Worm (Caenorhabditis elegans) whole organism, L3 larva: ENCODE measurements around the gene nhr-214.
A peak's percentile ranks its signal among the peaks of the same experiment; 100 is the strongest.

ENCODE experiments used
- R02D3.7 ChIP-seq: fragments of 150-350 bp; optimal IDR thresholded peaks from 2 replicates; lab custom pipeline; 2014; ENCODE audit warnings: missing biosample characterization, missing genetic modification characterization
- ZK546.5 ChIP-seq: sonication (generic microtip); optimal IDR thresholded peaks from 2 replicates; lab custom pipeline; 2017; ENCODE audit warnings: missing biosample characterization, missing genetic modification characterization
- aly-2 ChIP-seq: fragments of 150-350 bp; optimal IDR thresholded peaks from 2 replicates; lab custom pipeline; 2014; ENCODE audit warnings: missing biosample characterization, missing genetic modification characterization
- ama-1 ChIP-seq: fragments of 150-350 bp; optimal IDR thresholded peaks from 2 replicates; lab custom pipeline; 2018
- ceh-16 ChIP-seq: sonication (generic microtip); optimal IDR thresholded peaks from 2 replicates; lab custom pipeline; 2017; ENCODE audit warnings: missing biosample characterization, missing genetic modification characterization
- ceh-28 ChIP-seq: fragments of 150-350 bp; optimal IDR thresholded peaks from 2 replicates; lab custom pipeline; 2014; ENCODE audit warnings: missing biosample characterization, missing genetic modification reagents, missing genetic modification characterization
- ceh-82 ChIP-seq: fragments of 150-350 bp; optimal IDR thresholded peaks from 2 replicates; lab custom pipeline; 2014; ENCODE audit warnings: missing biosample characterization, missing genetic modification characterization
- ceh-9 ChIP-seq: sonication (generic microtip); optimal IDR thresholded peaks from 2 replicates; lab custom pipeline; 2018; ENCODE audit warnings: missing biosample characterization, missing genetic modification characterization
- daf-12 ChIP-seq: fragments of 150-350 bp; optimal IDR thresholded peaks from 2 replicates; lab custom pipeline; 2014; ENCODE audit warnings: missing biosample characterization, missing genetic modification reagents, missing genetic modification characterization
- egl-27 ChIP-seq: sonication (generic microtip); optimal IDR thresholded peaks from 4 replicates; lab custom pipeline; 2017; ENCODE audit warnings: missing biosample characterization, missing genetic modification reagents, missing genetic modification characterization
- egl-5 ChIP-seq: fragments of 150-350 bp; optimal IDR thresholded peaks from 2 replicates; lab custom pipeline; 2017; ENCODE audit warnings: missing biosample characterization, missing genetic modification reagents, missing genetic modification characterization, inconsistent platforms
- elt-1 ChIP-seq: fragments of 150-350 bp; optimal IDR thresholded peaks from 2 replicates; lab custom pipeline; 2014; ENCODE audit warnings: missing biosample characterization, missing genetic modification characterization
- elt-2 ChIP-seq: sonication (generic microtip); optimal IDR thresholded peaks from 2 replicates; lab custom pipeline; 2016; ENCODE audit warnings: missing genetic modification reagents, mild to moderate bottlenecking, missing genetic modification characterization, missing compliant biosample characterization
- elt-3 ChIP-seq, 3 experiments: fragments of 150-350 bp in 1 of 3; sonication (generic microtip) in 2 of 3; optimal IDR thresholded peaks; 2 replicates in 2 of 3; 4 replicates in 1 of 3; lab custom pipeline; 2014 to 2017; ENCODE audit warnings: missing biosample characterization in 3 of 3, missing genetic modification characterization in 3 of 3
- eor-1 ChIP-seq, 2 experiments: fragments of 150-350 bp; optimal IDR thresholded peaks; 2 replicates each; lab custom pipeline; 2014 to 2018; ENCODE audit warnings: missing biosample characterization in 2 of 2, missing genetic modification characterization in 2 of 2
- fkh-10 ChIP-seq: sonication (generic microtip); optimal IDR thresholded peaks from 2 replicates; lab custom pipeline; 2017; ENCODE audit warnings: missing biosample characterization, missing genetic modification reagents, missing genetic modification characterization
- fkh-2 ChIP-seq: fragments of 150-350 bp; optimal IDR thresholded peaks from 2 replicates; lab custom pipeline; 2014; ENCODE audit warnings: missing biosample characterization, missing genetic modification reagents, missing genetic modification characterization
- fos-1 ChIP-seq: fragments of 150-350 bp; optimal IDR thresholded peaks from 2 replicates; lab custom pipeline; 2014; ENCODE audit warnings: missing biosample characterization, missing genetic modification characterization
- hmg-11 ChIP-seq: sonication (generic microtip); optimal IDR thresholded peaks from 2 replicates; lab custom pipeline; 2016; ENCODE audit warnings: missing genetic modification characterization, missing compliant biosample characterization
- jun-1 ChIP-seq: fragments of 150-350 bp; optimal IDR thresholded peaks from 2 replicates; lab custom pipeline; 2014; ENCODE audit warnings: missing biosample characterization, missing genetic modification reagents, missing genetic modification characterization
- lin-15B ChIP-seq: fragments of 150-350 bp; optimal IDR thresholded peaks from 2 replicates; lab custom pipeline; 2014; ENCODE audit warnings: missing biosample characterization, missing genetic modification characterization
- lin-39 ChIP-seq: fragments of 150-350 bp; optimal IDR thresholded peaks from 2 replicates; lab custom pipeline; 2018; ENCODE audit warnings: missing biosample characterization, missing genetic modification reagents, missing genetic modification characterization
- lsy-12 ChIP-seq: sonication (generic microtip); optimal IDR thresholded peaks from 2 replicates; lab custom pipeline; 2016; ENCODE audit warnings: mild to moderate bottlenecking, missing genetic modification characterization, missing compliant biosample characterization
- mdl-1 ChIP-seq: fragments of 150-350 bp; optimal IDR thresholded peaks from 2 replicates; lab custom pipeline; 2014; ENCODE audit warnings: missing biosample characterization, missing genetic modification characterization
- mml-1 ChIP-seq: fragments of 150-350 bp; sonication (generic microtip); optimal IDR thresholded peaks from 3 replicates; lab custom pipeline; 2014; ENCODE audit warnings: missing biosample characterization, missing genetic modification characterization
- nfya-1 ChIP-seq: sonication (generic microtip); optimal IDR thresholded peaks from 2 replicates; lab custom pipeline; 2017; ENCODE audit warnings: missing genetic modification characterization, mild to moderate bottlenecking, missing compliant biosample characterization, antibody characterized with exemption, moderate library complexity; ENCODE audit not compliant: insufficient read depth
- nhr-11 ChIP-seq: fragments of 150-350 bp; optimal IDR thresholded peaks from 2 replicates; lab custom pipeline; 2014; ENCODE audit warnings: missing biosample characterization, missing genetic modification characterization
- nhr-12 ChIP-seq: fragments of 150-350 bp; optimal IDR thresholded peaks from 2 replicates; lab custom pipeline; 2014; ENCODE audit warnings: missing biosample characterization, missing genetic modification characterization
- nhr-23 ChIP-seq: fragments of 150-350 bp; optimal IDR thresholded peaks from 2 replicates; lab custom pipeline; 2014; ENCODE audit warnings: missing biosample characterization, missing genetic modification reagents, missing genetic modification characterization
- nhr-237 ChIP-seq: fragments of 150-350 bp; optimal IDR thresholded peaks from 2 replicates; lab custom pipeline; 2014; ENCODE audit warnings: missing biosample characterization, missing genetic modification characterization
- nhr-25 ChIP-seq: sonication (generic microtip); optimal IDR thresholded peaks from 2 replicates; lab custom pipeline; 2017; ENCODE audit warnings: missing biosample characterization, missing genetic modification characterization
- nhr-28 ChIP-seq: fragments of 150-350 bp; optimal IDR thresholded peaks from 2 replicates; lab custom pipeline; 2014; ENCODE audit warnings: missing biosample characterization, missing genetic modification characterization
- nhr-43 ChIP-seq: sonication (generic microtip); optimal IDR thresholded peaks from 2 replicates; lab custom pipeline; 2016; ENCODE audit warnings: mild to moderate bottlenecking, missing genetic modification characterization, missing compliant biosample characterization; ENCODE audit not compliant: poor library complexity, severe bottlenecking
- nhr-67 ChIP-seq: fragments of 150-350 bp; optimal IDR thresholded peaks from 2 replicates; lab custom pipeline; 2014; ENCODE audit warnings: missing biosample characterization, missing genetic modification characterization
- nhr-76 ChIP-seq: fragments of 150-350 bp; sonication (generic microtip); optimal IDR thresholded peaks from 5 replicates; lab custom pipeline; 2014; ENCODE audit warnings: missing biosample characterization, missing genetic modification characterization
- nhr-77 ChIP-seq: fragments of 150-350 bp; optimal IDR thresholded peaks from 2 replicates; lab custom pipeline; 2014; ENCODE audit warnings: missing biosample characterization, missing genetic modification characterization
- pha-4 ChIP-seq: fragments of 150-350 bp; optimal IDR thresholded peaks from 2 replicates; lab custom pipeline; 2014; ENCODE audit warnings: missing biosample characterization, missing genetic modification reagents, missing genetic modification characterization
- pqm-1 ChIP-seq: fragments of 150-350 bp; optimal IDR thresholded peaks from 2 replicates; lab custom pipeline; 2017; ENCODE audit warnings: missing biosample characterization, missing genetic modification characterization, inconsistent platforms
- sea-2 ChIP-seq: fragments of 150-350 bp; sonication (generic microtip); optimal IDR thresholded peaks from 4 replicates; lab custom pipeline; 2014; ENCODE audit warnings: missing biosample characterization, missing genetic modification reagents, missing genetic modification characterization
- skn-1 ChIP-seq: fragments of 150-350 bp; optimal IDR thresholded peaks from 2 replicates; lab custom pipeline; 2014; ENCODE audit warnings: missing biosample characterization, missing genetic modification characterization
- snpc-4 ChIP-seq: fragments of 150-350 bp; optimal IDR thresholded peaks from 2 replicates; lab custom pipeline; 2014; ENCODE audit warnings: missing biosample characterization, missing genetic modification characterization
- tbx-2 ChIP-seq: sonication (generic microtip); optimal IDR thresholded peaks from 2 replicates; lab custom pipeline; 2016; ENCODE audit warnings: mild to moderate bottlenecking, missing genetic modification characterization, missing compliant biosample characterization
- unc-39 ChIP-seq: sonication (generic microtip); optimal IDR thresholded peaks from 4 replicates; lab custom pipeline; 2017; ENCODE audit warnings: missing biosample characterization, missing genetic modification characterization
- unc-62 ChIP-seq: fragments of 150-350 bp; sonication (generic microtip); optimal IDR thresholded peaks from 4 replicates; lab custom pipeline; 2014; ENCODE audit warnings: missing biosample characterization, missing genetic modification reagents, missing genetic modification characterization
- zag-1 ChIP-seq: fragments of 150-350 bp; optimal IDR thresholded peaks from 2 replicates; lab custom pipeline; 2014; ENCODE audit warnings: missing biosample characterization, missing genetic modification characterization
- ztf-11 ChIP-seq: fragments of 150-350 bp; optimal IDR thresholded peaks from 2 replicates; lab custom pipeline; 2014; ENCODE audit warnings: missing biosample characterization, missing genetic modification characterization
- ztf-4 ChIP-seq: fragments of 150-350 bp; optimal IDR thresholded peaks from 2 replicates; lab custom pipeline; 2014; ENCODE audit warnings: missing biosample characterization, missing genetic modification characterization

Gene nhr-214

ce11 chrX:12661091-12661526 is 40.8 kb downstream of the nhr-214 start (continued):
- peak; percentile 66 for TF ChIP-seq nhr-25
- no peak for TF ChIP-seq nhr-76 (tag; lab: Kevin White, UChicago)
- TF ChIP-seq nhr-237 (tag; lab: Kevin White, UChicago): no peak
- no peak for TF ChIP-seq ceh-9 (tag; lab: Kevin White, UChicago)
- TF ChIP-seq aly-2: no peak
- peak; percentile 46 for TF ChIP-seq nhr-23 (tag; lab: Kevin White, UChicago)
- peak; percentile 60 for TF ChIP-seq nfya-1 (tag; lab: Kevin White, UChicago)

ce11 chrX:12659814-12660213 is 42.0 kb downstream of the nhr-214 start, which contains the start of gene C02B4.3:
Gene C02B4.3, minus strand, starts transcription at chrX:12659847.
- TF ChIP-seq snpc-4 (tag; lab: Kevin White, UChicago): no peak
- TF ChIP-seq ztf-11 (tag; lab: Kevin White, UChicago): no peak
- TF ChIP-seq tbx-2: no peak
- TF ChIP-seq eor-1 (tag; optimal IDR thresholded peaks at IDR 0.05; lab: Kevin White, UChicago): no peak
- TF ChIP-seq zag-1: no peak
- no peak for TF ChIP-seq egl-5
- no peak for TF ChIP-seq fos-1 (tag; lab: Kevin White, UChicago)
- TF ChIP-seq fkh-10: no peak
- no peak for TF ChIP-seq nhr-43 (tag; lab: Kevin White, UChicago)
- no peak for TF ChIP-seq ceh-82 (tag; lab: Kevin White, UChicago)
- TF ChIP-seq elt-2 (tag; lab: Kevin White, UChicago): no peak
- no peak for TF ChIP-seq nhr-12 (tag; lab: Kevin White, UChicago)
- TF ChIP-seq nhr-76 (tag; lab: Kevin White, UChicago): no peak
- TF ChIP-seq aly-2: no peak
- TF ChIP-seq, all 47 proteins: peak for 0

ce11 chrX:12656420-12657033 is 45.3 kb downstream of the nhr-214 start:
- TF ChIP-seq nhr-76 (tag; lab: Kevin White, UChicago) (no peak), pha-4 (tag; lab: Kevin White, UChicago) (peak; percentile 47), egl-5 (no peak), tbx-2 (peak; percentile 63), eor-1 (tag; optimal IDR thresholded peaks at IDR 0.05; lab: Kevin White, UChicago) (no peak), nhr-11 (tag; lab: Kevin White, UChicago) (no peak), aly-2 (no peak), nfya-1 (tag; lab: Kevin White, UChicago) (peak; percentile 81), nhr-43 (tag; lab: Kevin White, UChicago) (peak; percentile 28), jun-1 (no peak), ceh-28 (no peak), fkh-10 (peak; percentile 15), sea-2 (GFP tag; lab: Kevin White, UChicago) (no peak), lin-15B (tag; lab: Kevin White, UChicago) (peak; percentile 4), zag-1 (no peak), ZK546.5 (tag; lab: Kevin White, UChicago) (no peak), nhr-23 (tag; lab: Kevin White, UChicago) (peak; percentile 99), elt-2 (tag; lab: Kevin White, UChicago) (peak; percentile 33), nhr-77 (no peak), mdl-1 (no peak), ztf-4 (no peak), lsy-12 (tag; lab: Kevin White, UChicago) (no peak), nhr-67 (tag; lab: Kevin White, UChicago) (no peak), fkh-2 (tag; lab: Kevin White, UChicago) (no peak), ztf-11 (tag; lab: Kevin White, UChicago) (no peak), nhr-25 (no peak), ceh-82 (tag; lab: Kevin White, UChicago) (peak; percentile 12), unc-39 (no peak), R02D3.7 (no peak), ama-1 (lab: Kevin White, UChicago) (peak; percentile 36), elt-3 (tag; optimal IDR thresholded peaks at IDR 0.05; lab: Kevin White, UChicago) (no peak), elt-1 (tag; lab: Kevin White, UChicago) (no peak), skn-1 (tag; lab: Kevin White, UChicago) (no peak), nhr-237 (tag; lab: Kevin White, UChicago) (no peak), ceh-16 (tag; lab: Kevin White, UChicago) (no peak), egl-27 (no peak), lin-39 (tag; lab: Kevin White, UChicago) (peak; percentile 68), pqm-1 (tag; lab: Kevin White, UChicago) (no peak), hmg-11 (peak; percentile 88), mml-1 (tag; lab: Kevin White, UChicago) (no peak), nhr-12 (tag; lab: Kevin White, UChicago) (no peak), ceh-9 (tag; lab: Kevin White, UChicago) (no peak), unc-62 (GFP tag; lab: Kevin White, UChicago) (no peak), nhr-28 (tag; lab: Kevin White, UChicago) (no peak), daf-12 (tag; lab: Kevin White, UChicago) (no peak)
